Worm (Caenorhabditis elegans) whole organism, L4 larva: Measurements from ENCODE around the gene col-128.

ENCODE experiments used
- D1046.2 ChIP-seq: fragments of 200-800 bp; sonication (Bioruptor generic); IDR thresholded peaks from 2 replicates; pipeline ENCODE4 v1.3.6; 2022; ENCODE audit warnings: missing genetic modification characterization, missing compliant biosample characterization
- F26F4.8 ChIP-seq: fragments of 200-800 bp; sonication (Bioruptor generic); conservative IDR thresholded peaks from 2 replicates; pipeline ENCODE4 v1.3.6; 2022; ENCODE audit warnings: missing genetic modification characterization, missing compliant biosample characterization
- F44E2.7 ChIP-seq: fragments of 200-800 bp; sonication (Bioruptor generic); IDR thresholded peaks from 2 replicates; pipeline ENCODE4 v2.1.2; 2022; ENCODE audit warnings: missing genetic modification characterization, missing compliant biosample characterization
- R02D3.7 ChIP-seq: fragments of 150-350 bp; sonication (generic microtip); optimal IDR thresholded peaks from 3 replicates; lab custom pipeline; 2014; ENCODE audit warnings: missing biosample characterization, missing genetic modification characterization
- T20F7.1 ChIP-seq: fragments of 200-800 bp; sonication (Bioruptor generic); optimal IDR thresholded peaks from 2 replicates; lab custom pipeline; 2018; ENCODE audit warnings: mild to moderate bottlenecking, missing genetic modification characterization, missing compliant biosample characterization
- Y48G9A.11 ChIP-seq: fragments of 200-800 bp; sonication (Bioruptor generic); IDR thresholded peaks from 2 replicates; pipeline ENCODE4 v1.3.6; 2022; ENCODE audit warnings: missing genetic modification reagents, missing genetic modification characterization, missing compliant biosample characterization
- Y5F2A.4 ChIP-seq: fragments of 200-800 bp; sonication (Bioruptor generic); optimal IDR thresholded peaks from 2 replicates; lab custom pipeline; 2018; ENCODE audit warnings: mild to moderate bottlenecking, missing genetic modification characterization, missing compliant biosample characterization
- Y75B8A.6 ChIP-seq: fragments of 200-800 bp; sonication (Bioruptor generic); IDR thresholded peaks from 2 replicates; pipeline ENCODE4 v1.3.6; 2022; ENCODE audit warnings: missing genetic modification reagents, missing genetic modification characterization, missing compliant biosample characterization
- ZK337.2 ChIP-seq: fragments of 200-800 bp; sonication (Bioruptor generic); IDR thresholded peaks from 2 replicates; pipeline ENCODE4 v1.3.6; 2022; ENCODE audit warnings: missing genetic modification reagents, missing genetic modification characterization, missing compliant biosample characterization
- ZK546.5 ChIP-seq, 2 experiments: sonication (generic microtip); optimal IDR thresholded peaks; 2 replicates each; lab custom pipeline; 2017; ENCODE audit warnings: missing biosample characterization in 2 of 2, missing genetic modification characterization in 2 of 2
- aha-1 ChIP-seq: fragments of 150-350 bp; peaks from one replicate; lab custom pipeline; 2014; ENCODE audit warnings: missing biosample characterization, missing genetic modification characterization
- arid-1 ChIP-seq: fragments of 200-800 bp; sonication (Bioruptor generic); conservative IDR thresholded peaks from 2 replicates; pipeline ENCODE4 v1.3.6; 2022; ENCODE audit warnings: missing genetic modification reagents, missing genetic modification characterization, missing compliant biosample characterization
- ceh-32 ChIP-seq: sonication (generic microtip); optimal IDR thresholded peaks from 2 replicates; lab custom pipeline; 2016; ENCODE audit warnings: mild to moderate bottlenecking, missing genetic modification characterization, missing compliant biosample characterization; ENCODE audit not compliant: poor library complexity
- ctbp-1 ChIP-seq: fragments of 200-800 bp; sonication (Bioruptor generic); IDR thresholded peaks from 2 replicates; pipeline ENCODE4 v1.3.6; 2022; ENCODE audit warnings: missing genetic modification reagents, missing genetic modification characterization, missing compliant biosample characterization
- dmd-9 ChIP-seq: fragments of 200-800 bp; sonication (Bioruptor generic); IDR thresholded peaks from 2 replicates; pipeline ENCODE4 v1.3.6; 2022; ENCODE audit warnings: missing genetic modification reagents, missing genetic modification characterization, missing compliant biosample characterization
- duxl-1 ChIP-seq: sonication (generic microtip); optimal IDR thresholded peaks from 2 replicates; lab custom pipeline; 2016; ENCODE audit warnings: mild to moderate bottlenecking, missing genetic modification characterization, moderate library complexity, missing compliant biosample characterization; ENCODE audit not compliant: poor library complexity
- dve-1 ChIP-seq: sonication (generic microtip); optimal IDR thresholded peaks from 2 replicates; lab custom pipeline; 2017; ENCODE audit warnings: antibody characterized with exemption, mild to moderate bottlenecking, missing genetic modification characterization, missing compliant biosample characterization; ENCODE audit not compliant: insufficient read depth
- fos-1 ChIP-seq: fragments of 150-350 bp; optimal IDR thresholded peaks from 2 replicates; lab custom pipeline; 2014; ENCODE audit warnings: missing biosample characterization, missing genetic modification characterization
- gei-8 ChIP-seq: fragments of 200-800 bp; sonication (Bioruptor generic); optimal IDR thresholded peaks from 2 replicates; lab custom pipeline; 2018; ENCODE audit warnings: mild to moderate bottlenecking, missing genetic modification characterization, missing compliant biosample characterization
- hif-1 ChIP-seq, 2 experiments: sonication (generic microtip); optimal IDR thresholded peaks; 2 replicates each; lab custom pipeline; 2016 to 2017; ENCODE audit warnings: missing compliant biosample characterization in 2 of 2, missing genetic modification characterization in 2 of 2, missing genetic modification reagents in 2 of 2, missing genotype in 2 of 2, mild to moderate bottlenecking in 1 of 2
- hmg-1.1 ChIP-seq: fragments of 200-800 bp; sonication (Bioruptor generic); IDR thresholded peaks from 2 replicates; pipeline ENCODE4 v1.3.6; 2022; ENCODE audit warnings: missing genetic modification reagents, missing genetic modification characterization, missing compliant biosample characterization
- lim-7 ChIP-seq: fragments of 200-800 bp; sonication (Bioruptor generic); IDR thresholded peaks from 2 replicates; pipeline ENCODE4 v1.3.6; 2022; ENCODE audit warnings: missing genetic modification characterization, missing compliant biosample characterization
- lin-1 ChIP-seq: fragments of 200-800 bp; sonication (Bioruptor generic); IDR thresholded peaks from 2 replicates; pipeline ENCODE4 v1.3.6; 2022; ENCODE audit warnings: missing genetic modification reagents, missing genetic modification characterization, missing compliant biosample characterization
- lin-13 ChIP-seq: fragments of 150-350 bp; optimal IDR thresholded peaks from 2 replicates; lab custom pipeline; 2014; ENCODE audit warnings: missing biosample characterization, missing genetic modification reagents, missing genetic modification characterization
- lin-39 ChIP-seq: fragments of 150-350 bp; optimal IDR thresholded peaks from 2 replicates; lab custom pipeline; 2014; ENCODE audit warnings: missing biosample characterization, missing genetic modification reagents, missing genetic modification characterization
- lir-3 ChIP-seq: sonication (generic microtip); optimal IDR thresholded peaks from 2 replicates; lab custom pipeline; 2016; ENCODE audit warnings: mild to moderate bottlenecking, missing genetic modification characterization, missing compliant biosample characterization
- madf-5 ChIP-seq, 2 experiments: fragments of 200-800 bp; sonication (Bioruptor generic); IDR thresholded peaks; 2 replicates each; pipeline ENCODE4 v1.3.6; 2022; ENCODE audit warnings: missing compliant biosample characterization in 2 of 2, missing genetic modification characterization in 2 of 2
- mes-2 ChIP-seq: sonication (generic microtip); optimal IDR thresholded peaks from 2 replicates; lab custom pipeline; 2016; ENCODE audit warnings: missing genotype, mild to moderate bottlenecking, missing genetic modification characterization, missing compliant biosample characterization; ENCODE audit not compliant: poor library complexity, severe bottlenecking
- mxl-3 ChIP-seq: fragments of 200-800 bp; sonication (Bioruptor generic); optimal IDR thresholded peaks from 2 replicates; lab custom pipeline; 2018; ENCODE audit warnings: mild to moderate bottlenecking, missing genetic modification characterization, missing compliant biosample characterization
- nhr-11 ChIP-seq: fragments of 150-350 bp; optimal IDR thresholded peaks from 2 replicates; lab custom pipeline; 2014; ENCODE audit warnings: missing biosample characterization, missing genetic modification characterization
- nhr-25 ChIP-seq: sonication (generic microtip); optimal IDR thresholded peaks from 2 replicates; lab custom pipeline; 2017; ENCODE audit warnings: missing genetic modification characterization, mild to moderate bottlenecking, missing compliant biosample characterization, antibody characterized with exemption, moderate library complexity, borderline replicate concordance; ENCODE audit not compliant: insufficient read depth
- nhr-28 ChIP-seq: fragments of 150-350 bp; optimal IDR thresholded peaks from 2 replicates; lab custom pipeline; 2014; ENCODE audit warnings: missing biosample characterization, missing genetic modification characterization
- nhr-41 ChIP-seq: fragments of 200-800 bp; sonication (Bioruptor generic); IDR thresholded peaks from 2 replicates; pipeline ENCODE4 v1.3.6; 2022; ENCODE audit warnings: missing genetic modification reagents, missing genetic modification characterization, missing compliant biosample characterization
- nhr-42 ChIP-seq: fragments of 200-800 bp; sonication (Bioruptor generic); IDR thresholded peaks from 2 replicates; pipeline ENCODE4 v1.3.6; 2022; ENCODE audit warnings: missing genetic modification characterization, missing compliant biosample characterization
- nhr-76 ChIP-seq: fragments of 150-350 bp; optimal IDR thresholded peaks from 2 replicates; lab custom pipeline; 2014; ENCODE audit warnings: missing biosample characterization, missing genetic modification characterization
- nhr-77 ChIP-seq: fragments of 150-350 bp; optimal IDR thresholded peaks from 2 replicates; lab custom pipeline; 2014; ENCODE audit warnings: missing biosample characterization, missing genetic modification characterization
- php-3 ChIP-seq: fragments of 200-800 bp; sonication (Bioruptor generic); IDR thresholded peaks from 2 replicates; pipeline ENCODE4 v1.3.6; 2022; ENCODE audit warnings: missing genetic modification reagents, missing genetic modification characterization, missing compliant biosample characterization
- saeg-2 ChIP-seq: fragments of 200-800 bp; sonication (Bioruptor generic); IDR thresholded peaks from 2 replicates; pipeline ENCODE4 v1.3.6; 2022; ENCODE audit warnings: missing genetic modification reagents, missing genetic modification characterization, missing compliant biosample characterization
- set-16 ChIP-seq: fragments of 200-800 bp; sonication (Bioruptor generic); IDR thresholded peaks from 2 replicates; pipeline ENCODE4 v1.3.6; 2022; ENCODE audit warnings: missing genetic modification reagents, missing genetic modification characterization, missing compliant biosample characterization
- skn-1 ChIP-seq: fragments of 150-350 bp; optimal IDR thresholded peaks from 2 replicates; lab custom pipeline; 2014; ENCODE audit warnings: missing biosample characterization, missing genetic modification characterization
- snpc-4 ChIP-seq: fragments of 150-350 bp; optimal IDR thresholded peaks from 2 replicates; lab custom pipeline; 2014; ENCODE audit warnings: missing biosample characterization, missing genetic modification characterization
- tag-97 ChIP-seq: fragments of 200-800 bp; sonication (Bioruptor generic); IDR thresholded peaks from 2 replicates; pipeline ENCODE4 v1.3.6; 2022; ENCODE audit warnings: missing genetic modification characterization, missing compliant biosample characterization
- tra-1 ChIP-seq: fragments of 200-800 bp; sonication (Bioruptor generic); IDR thresholded peaks from 2 replicates; pipeline ENCODE4 v1.3.6; 2022; ENCODE audit warnings: missing genetic modification reagents, missing genetic modification characterization, missing compliant biosample characterization
- vab-7 ChIP-seq: fragments of 200-800 bp; sonication (Bioruptor generic); IDR thresholded peaks from 2 replicates; pipeline ENCODE4 v1.3.6; 2022; ENCODE audit warnings: missing genetic modification reagents, missing genetic modification characterization, missing compliant biosample characterization
- zfp-2 ChIP-seq: sonication (generic microtip); optimal IDR thresholded peaks from 2 replicates; lab custom pipeline; 2016; ENCODE audit warnings: mild to moderate bottlenecking, missing genetic modification characterization, missing compliant biosample characterization
- zfp-3 ChIP-seq: fragments of 200-800 bp; sonication (Bioruptor generic); conservative IDR thresholded peaks from 2 replicates; pipeline ENCODE4 v1.3.6; 2022; ENCODE audit warnings: missing genetic modification reagents, missing genetic modification characterization, missing compliant biosample characterization
- zip-11 ChIP-seq: fragments of 200-800 bp; sonication (Bioruptor generic); IDR thresholded peaks from 2 replicates; pipeline ENCODE4 v1.3.6; 2022; ENCODE audit warnings: missing genetic modification characterization, missing compliant biosample characterization
- zip-2 ChIP-seq: fragments of 150-350 bp; optimal IDR thresholded peaks from 2 replicates; lab custom pipeline; 2014; ENCODE audit warnings: missing biosample characterization, missing genetic modification characterization

The col-128 gene

DNA sequence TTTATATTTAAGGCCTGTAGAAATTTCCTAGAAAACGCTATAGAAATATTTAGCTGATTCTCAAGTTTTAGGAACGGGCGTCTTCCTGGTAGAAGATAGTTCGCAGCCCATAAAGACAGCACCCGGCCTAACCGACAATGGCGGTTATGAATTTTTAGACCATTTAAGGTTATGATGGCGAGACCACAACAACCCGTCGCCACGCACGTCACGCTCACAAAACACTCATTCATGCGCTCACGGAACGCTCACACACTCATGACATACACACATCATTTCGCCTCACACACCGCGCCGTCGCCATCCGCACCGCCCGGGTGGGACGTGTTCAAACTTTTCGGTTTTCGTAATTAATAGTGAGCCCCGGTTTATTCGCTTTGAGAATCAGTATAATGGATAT, 28.1 kb downstream of the col-128 start (continued):
- TF ChIP-seq F44E2.7 (GFP tag; lab: Robert Waterston, UW) (no peak), nhr-41 (no peak), hmg-1.1 (no peak), dmd-9 (no peak), fos-1 (tag; lab: Kevin White, UChicago) (no peak), ceh-32 (tag; lab: Kevin White, UChicago) (no peak)

DNA sequence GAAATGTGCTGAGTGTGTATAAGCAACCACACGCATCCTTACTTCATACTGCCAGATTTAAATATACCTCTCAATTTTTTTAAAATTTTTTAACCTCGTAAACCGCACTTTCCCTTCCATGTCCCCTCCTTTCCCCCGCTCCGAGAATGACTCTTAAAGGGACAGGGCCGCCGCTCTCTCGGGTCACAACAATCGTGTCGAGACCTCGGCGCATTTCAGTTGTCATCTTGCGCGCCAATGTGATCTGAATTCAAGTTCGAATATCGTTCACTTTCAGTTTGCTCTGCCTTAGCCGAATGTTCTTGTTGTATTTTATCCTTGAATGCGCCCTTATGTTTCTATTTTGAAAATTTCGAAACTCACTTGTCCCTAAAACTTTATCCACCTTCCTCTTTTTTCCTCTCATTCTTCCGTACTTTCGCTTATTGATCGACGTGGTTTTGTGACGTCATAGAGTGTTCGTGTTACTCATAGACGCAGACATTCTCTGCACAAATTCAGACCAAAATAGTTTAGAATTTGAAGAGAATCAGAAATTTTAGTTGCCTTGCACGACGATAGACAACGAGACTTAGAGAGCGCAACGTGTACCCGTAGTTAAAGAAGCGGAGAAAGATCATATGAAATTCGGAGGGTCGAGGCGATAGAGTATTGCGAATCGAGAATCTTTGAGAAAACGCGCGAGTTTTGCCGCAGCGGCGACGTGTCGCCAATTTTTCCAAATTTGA, 29.4 kb downstream of the col-128 start:
- TF ChIP-seq fos-1 (tag; lab: Kevin White, UChicago) = no peak
- TF ChIP-seq zip-11 (GFP tag; lab: Robert Waterston, UW) = no peak
- no peak for TF ChIP-seq lin-1 (GFP tag; lab: Robert Waterston, UW)
- TF ChIP-seq mxl-3 = no peak
- TF ChIP-seq lin-39 (tag; lab: Kevin White, UChicago) = no peak
- TF ChIP-seq hmg-1.1 = peak; percentile 43
- peak; percentile 96 for TF ChIP-seq aha-1 (tag; lab: Kevin White, UChicago)
- TF ChIP-seq tag-97 (GFP tag; lab: Robert Waterston, UW) = no peak
- TF ChIP-seq ZK337.2 (GFP tag; lab: Robert Waterston, UW) = no peak
- no peak for TF ChIP-seq lim-7 (GFP tag; lab: Robert Waterston, UW)
- TF ChIP-seq hif-1 (tag; optimal IDR thresholded peaks at IDR 0.05; lab: Kevin White, UChicago) = peak in 1 of 2 experiments; percentile 28
- TF ChIP-seq zip-2 (tag; lab: Kevin White, UChicago) = no peak
- TF ChIP-seq nhr-41 = no peak
- no peak for TF ChIP-seq R02D3.7 (tag; lab: Kevin White, UChicago)
- no peak for TF ChIP-seq arid-1 (GFP tag; lab: Robert Waterston, UW)
- peak; percentile 67 for TF ChIP-seq mes-2
- TF ChIP-seq saeg-2 = 0 out of 2 replicates have a peak, but pooled peaks have one; percentile 21
- no peak for TF ChIP-seq D1046.2
- no peak for TF ChIP-seq duxl-1
- TF ChIP-seq lin-13 (GFP tag; lab: Kevin White, UChicago) = peak; percentile 31
- TF ChIP-seq nhr-11 = peak; percentile 56
- TF ChIP-seq php-3 = no peak
- no peak for TF ChIP-seq nhr-76
- no peak for TF ChIP-seq Y75B8A.6 (GFP tag; lab: Robert Waterston, UW)
- TF ChIP-seq snpc-4 (tag; lab: Kevin White, UChicago) = no peak
- no peak for TF ChIP-seq tra-1 (GFP tag; lab: Robert Waterston, UW)
- peak; percentile 83 for TF ChIP-seq nhr-28 (tag; lab: Kevin White, UChicago)
- TF ChIP-seq Y48G9A.11 = peak; percentile 77
- no peak for TF ChIP-seq madf-5 (GFP tag; IDR thresholded peaks at IDR 0.05; lab: Robert Waterston, UW)
- TF ChIP-seq set-16 (GFP tag; lab: Robert Waterston, UW) = no peak
- TF ChIP-seq zfp-2 (tag; lab: Kevin White, UChicago) = no peak
- no peak for TF ChIP-seq ceh-32 (tag; lab: Kevin White, UChicago)
- TF ChIP-seq ctbp-1 (GFP tag; lab: Robert Waterston, UW) = no peak
- TF ChIP-seq F26F4.8 = no peak
- TF ChIP-seq nhr-25 (tag; lab: Kevin White, UChicago) = no peak
- TF ChIP-seq ZK546.5 (tag; optimal IDR thresholded peaks at IDR 0.05; lab: Kevin White, UChicago) = no peak
- TF ChIP-seq dve-1 (tag; lab: Kevin White, UChicago) = peak; percentile 80
- TF ChIP-seq nhr-42 = peak; percentile 64; the same call in 1 of the 2 replicates
- no peak for TF ChIP-seq zfp-3
- TF ChIP-seq T20F7.1 (GFP tag; lab: Kevin White, UChicago) = peak; percentile 88
- TF ChIP-seq nhr-77 (tag; lab: Kevin White, UChicago) = peak; percentile 92
- no peak for TF ChIP-seq lir-3
- TF ChIP-seq Y5F2A.4 = no peak
- TF ChIP-seq skn-1 (tag; lab: Kevin White, UChicago) = no peak
- no peak for TF ChIP-seq gei-8
- TF ChIP-seq vab-7 = no peak
